Worm (Caenorhabditis elegans) whole organism, young adult: Measurements from ENCODE around the gene rbm-17.

ENCODE experiments used
- F10E7.11 ChIP-seq: sonication (generic microtip); optimal IDR thresholded peaks from 2 replicates; lab custom pipeline; 2017; ENCODE audit warnings: mild to moderate bottlenecking, missing genetic modification characterization, moderate library complexity, missing compliant biosample characterization
- F57A8.1 ChIP-seq: fragments of 200-800 bp; sonication (Bioruptor generic); optimal IDR thresholded peaks from 2 replicates; lab custom pipeline; 2018; ENCODE audit warnings: mild to moderate bottlenecking, missing genetic modification characterization, moderate library complexity, missing compliant biosample characterization
- K11D2.4 ChIP-seq: fragments of 200-800 bp; sonication (Bioruptor generic); IDR thresholded peaks from 2 replicates; pipeline ENCODE4 v1.3.6; 2022; ENCODE audit warnings: missing genetic modification reagents, missing genetic modification characterization, missing compliant biosample characterization
- T07F8.4 ChIP-seq: sonication (generic microtip); optimal IDR thresholded peaks from 2 replicates; lab custom pipeline; 2016; ENCODE audit warnings: mild to moderate bottlenecking, missing genetic modification characterization, moderate library complexity, missing compliant biosample characterization
- Y53G8AR.9 ChIP-seq: fragments of 200-800 bp; sonication (Bioruptor generic); conservative IDR thresholded peaks from 2 replicates; pipeline ENCODE4 v1.3.6; 2022; ENCODE audit warnings: missing genetic modification reagents, missing genetic modification characterization, missing compliant biosample characterization
- Y95B8A.8 ChIP-seq: fragments of 200-800 bp; sonication (Bioruptor generic); IDR thresholded peaks from 2 replicates; pipeline ENCODE4 v1.3.6; 2022; ENCODE audit warnings: missing genetic modification reagents, missing genetic modification characterization, missing compliant biosample characterization
- ZK185.1 ChIP-seq: sonication (generic microtip); optimal IDR thresholded peaks from 2 replicates; lab custom pipeline; 2016; ENCODE audit warnings: mild to moderate bottlenecking, missing genetic modification characterization, missing compliant biosample characterization; ENCODE audit not compliant: poor library complexity, severe bottlenecking
- akir-1 ChIP-seq: fragments of 200-800 bp; sonication (Bioruptor generic); optimal IDR thresholded peaks from 2 replicates; lab custom pipeline; 2018; ENCODE audit warnings: mild to moderate bottlenecking, missing genetic modification characterization, moderate library complexity, missing compliant biosample characterization
- aptf-2 ChIP-seq: fragments of 200-800 bp; sonication (Bioruptor generic); conservative IDR thresholded peaks from 2 replicates; pipeline ENCODE4 v1.3.6; 2022; ENCODE audit warnings: missing genetic modification reagents, missing genetic modification characterization, missing compliant biosample characterization
- aptf-3 ChIP-seq: fragments of 200-800 bp; sonication (Bioruptor generic); IDR thresholded peaks from 2 replicates; pipeline ENCODE4 v1.3.6; 2022; ENCODE audit warnings: missing genetic modification characterization, missing compliant biosample characterization
- attf-3 ChIP-seq: fragments of 200-800 bp; sonication (Bioruptor generic); conservative IDR thresholded peaks from 2 replicates; pipeline ENCODE4 v1.3.6; 2022; ENCODE audit warnings: missing genetic modification reagents, missing genetic modification characterization, missing compliant biosample characterization
- cebp-1 ChIP-seq, 2 experiments: fragments of 200-800 bp in 1 of 2; sonication (Bioruptor generic) in 1 of 2; sonication (generic microtip) in 1 of 2; IDR thresholded peaks in 1 of 2; optimal IDR thresholded peaks in 1 of 2; 2 replicates each; pipeline versions ENCODE4 v1.3.6 to Lab custom; 2017 to 2022; ENCODE audit warnings: missing compliant biosample characterization in 2 of 2, missing genetic modification characterization in 2 of 2, mild to moderate bottlenecking in 1 of 2, missing genetic modification reagents in 1 of 2, moderate library complexity in 1 of 2
- ceh-79 ChIP-seq: sonication (generic microtip); optimal IDR thresholded peaks from 2 replicates; lab custom pipeline; 2017; ENCODE audit warnings: mild to moderate bottlenecking, missing genetic modification characterization, missing compliant biosample characterization
- chd-7 ChIP-seq: sonication (generic microtip); optimal IDR thresholded peaks from 2 replicates; lab custom pipeline; 2016; ENCODE audit warnings: mild to moderate bottlenecking, missing genetic modification characterization, moderate library complexity, missing compliant biosample characterization
- die-1 ChIP-seq: sonication (generic microtip); optimal IDR thresholded peaks from 2 replicates; lab custom pipeline; 2016; ENCODE audit warnings: missing genotype, mild to moderate bottlenecking, missing genetic modification characterization, missing compliant biosample characterization
- ekl-4 ChIP-seq: fragments of 200-800 bp; sonication (Bioruptor generic); IDR thresholded peaks from 2 replicates; pipeline ENCODE4 v1.3.6; 2022; ENCODE audit warnings: missing genetic modification reagents, missing genetic modification characterization, missing compliant biosample characterization
- fkh-3 ChIP-seq: sonication (generic microtip); optimal IDR thresholded peaks from 2 replicates; lab custom pipeline; 2016; ENCODE audit warnings: mild to moderate bottlenecking, missing genetic modification characterization, missing compliant biosample characterization
- hlh-26 ChIP-seq: fragments of 200-800 bp; sonication (Bioruptor generic); conservative IDR thresholded peaks from 2 replicates; pipeline ENCODE4 v1.3.6; 2022; ENCODE audit warnings: missing genetic modification reagents, missing genetic modification characterization, missing compliant biosample characterization
- hmg-1.2 ChIP-seq: fragments of 200-800 bp; sonication (Bioruptor generic); IDR thresholded peaks from 2 replicates; pipeline ENCODE4 v1.3.6; 2022; ENCODE audit warnings: missing genetic modification reagents, missing genetic modification characterization, missing compliant biosample characterization
- hsf-1 ChIP-seq: fragments of 200-800 bp; sonication (Bioruptor generic); IDR thresholded peaks from 2 replicates; pipeline ENCODE4 v1.3.6; 2022; ENCODE audit warnings: missing genetic modification reagents, missing genetic modification characterization, missing compliant biosample characterization
- let-607 ChIP-seq, 2 experiments: fragments of 200-800 bp in 1 of 2; sonication (Bioruptor generic) in 1 of 2; sonication (generic microtip) in 1 of 2; optimal IDR thresholded peaks; 2 replicates each; lab custom pipeline; 2016 to 2018; ENCODE audit warnings: mild to moderate bottlenecking in 2 of 2, missing compliant biosample characterization in 2 of 2, missing genetic modification characterization in 2 of 2, moderate library complexity in 2 of 2, missing genotype in 1 of 2
- lin-35 ChIP-seq, 3 experiments: fragments of 150-350 bp in 2 of 3; sonication (generic microtip) in 1 of 3; optimal IDR thresholded peaks; 2 replicates each; lab custom pipeline; 2014 to 2018; ENCODE audit warnings: missing biosample characterization in 3 of 3, missing genetic modification characterization in 3 of 3, missing genetic modification reagents in 3 of 3
- lin-40 ChIP-seq: sonication (generic microtip); optimal IDR thresholded peaks from 2 replicates; lab custom pipeline; 2016; ENCODE audit warnings: missing genetic modification characterization, mild to moderate bottlenecking, missing compliant biosample characterization, missing genotype, missing genetic modification reagents
- lin-54 ChIP-seq: fragments of 200-800 bp; sonication (Bioruptor generic); optimal IDR thresholded peaks from 2 replicates; lab custom pipeline; 2018; ENCODE audit warnings: mild to moderate bottlenecking, missing genetic modification characterization, missing compliant biosample characterization
- lir-1 ChIP-seq: fragments of 200-800 bp; sonication (Bioruptor generic); conservative IDR thresholded peaks from 2 replicates; pipeline ENCODE4 v1.3.6; 2022; ENCODE audit warnings: missing genetic modification reagents, missing genetic modification characterization, missing compliant biosample characterization
- madf-6 ChIP-seq: fragments of 200-800 bp; sonication (Bioruptor generic); IDR thresholded peaks from 2 replicates; pipeline ENCODE4 v1.3.6; 2022; ENCODE audit warnings: missing genetic modification reagents, missing genetic modification characterization, missing compliant biosample characterization
- madf-8 ChIP-seq: fragments of 200-800 bp; sonication (Bioruptor generic); conservative IDR thresholded peaks from 2 replicates; pipeline ENCODE4 v1.3.6; 2022; ENCODE audit warnings: missing genetic modification reagents, missing genetic modification characterization, missing compliant biosample characterization
- mel-28 ChIP-seq: sonication (generic microtip); optimal IDR thresholded peaks from 2 replicates; lab custom pipeline; 2016; ENCODE audit warnings: borderline replicate concordance, mild to moderate bottlenecking, missing genetic modification characterization, missing compliant biosample characterization
- nhr-179 ChIP-seq: sonication (generic microtip); optimal IDR thresholded peaks from 2 replicates; lab custom pipeline; 2016; ENCODE audit warnings: mild to moderate bottlenecking, missing genetic modification characterization, missing compliant biosample characterization
- pbrm-1 ChIP-seq: fragments of 200-800 bp; sonication (Bioruptor generic); IDR thresholded peaks from 2 replicates; pipeline ENCODE4 v1.3.6; 2022; ENCODE audit warnings: missing genetic modification reagents, missing genetic modification characterization, missing compliant biosample characterization
- rcor-1 ChIP-seq: fragments of 200-800 bp; sonication (Bioruptor generic); IDR thresholded peaks from 2 replicates; pipeline ENCODE4 v1.3.6; 2022; ENCODE audit warnings: missing genetic modification reagents, missing genetic modification characterization, missing compliant biosample characterization
- repo-1 ChIP-seq: sonication (generic microtip); optimal IDR thresholded peaks from 2 replicates; lab custom pipeline; 2017; ENCODE audit warnings: mild to moderate bottlenecking, missing genetic modification characterization, missing compliant biosample characterization
- rpc-1 ChIP-seq, 2 experiments: fragments of 150-350 bp in 1 of 2; sonication (generic microtip) in 1 of 2; optimal IDR thresholded peaks; 2 replicates each; lab custom pipeline; 2014 to 2018; ENCODE audit warnings: missing biosample characterization in 1 of 2, missing genetic modification characterization in 1 of 2, missing genetic modification reagents in 1 of 2, missing genotype in 1 of 2
- sdz-38 ChIP-seq: sonication (generic microtip); optimal IDR thresholded peaks from 2 replicates; lab custom pipeline; 2016; ENCODE audit warnings: missing genotype, missing genetic modification characterization, missing compliant biosample characterization
- snpc-3.4 ChIP-seq: sonication (generic microtip); optimal IDR thresholded peaks from 2 replicates; lab custom pipeline; 2017; ENCODE audit warnings: missing genetic modification characterization, mild to moderate bottlenecking, missing compliant biosample characterization, antibody characterized with exemption, moderate library complexity, missing genotype, missing genetic modification reagents
- sptf-2 ChIP-seq: fragments of 200-800 bp; sonication (Bioruptor generic); optimal IDR thresholded peaks from 2 replicates; lab custom pipeline; 2018; ENCODE audit warnings: mild to moderate bottlenecking, missing genetic modification characterization, missing compliant biosample characterization
- tbx-9 ChIP-seq: sonication (generic microtip); optimal IDR thresholded peaks from 2 replicates; lab custom pipeline; 2016; ENCODE audit warnings: borderline replicate concordance, missing genetic modification characterization, inconsistent platforms, missing compliant biosample characterization
- tlf-1 ChIP-seq: fragments of 200-800 bp; sonication (Bioruptor generic); optimal IDR thresholded peaks from 2 replicates; lab custom pipeline; 2018; ENCODE audit warnings: mild to moderate bottlenecking, missing genetic modification characterization, missing compliant biosample characterization
- unc-62 ChIP-seq: fragments of 150-350 bp; optimal IDR thresholded peaks from 2 replicates; lab custom pipeline; 2014; ENCODE audit warnings: missing biosample characterization, missing genetic modification reagents, missing genetic modification characterization
- ztf-18 ChIP-seq: sonication (generic microtip); optimal IDR thresholded peaks from 2 replicates; lab custom pipeline; 2016; ENCODE audit warnings: missing genotype, mild to moderate bottlenecking, missing genetic modification characterization, missing compliant biosample characterization
- ztf-26 ChIP-seq: sonication (generic microtip); optimal IDR thresholded peaks from 2 replicates; lab custom pipeline; 2017; ENCODE audit warnings: missing genetic modification characterization, missing compliant biosample characterization
- ztf-6 ChIP-seq: fragments of 200-800 bp; sonication (Bioruptor generic); IDR thresholded peaks from 2 replicates; pipeline ENCODE4 v1.3.6; 2022; ENCODE audit warnings: missing genetic modification reagents, missing genetic modification characterization, missing compliant biosample characterization

Gene rbm-17

DNA sequence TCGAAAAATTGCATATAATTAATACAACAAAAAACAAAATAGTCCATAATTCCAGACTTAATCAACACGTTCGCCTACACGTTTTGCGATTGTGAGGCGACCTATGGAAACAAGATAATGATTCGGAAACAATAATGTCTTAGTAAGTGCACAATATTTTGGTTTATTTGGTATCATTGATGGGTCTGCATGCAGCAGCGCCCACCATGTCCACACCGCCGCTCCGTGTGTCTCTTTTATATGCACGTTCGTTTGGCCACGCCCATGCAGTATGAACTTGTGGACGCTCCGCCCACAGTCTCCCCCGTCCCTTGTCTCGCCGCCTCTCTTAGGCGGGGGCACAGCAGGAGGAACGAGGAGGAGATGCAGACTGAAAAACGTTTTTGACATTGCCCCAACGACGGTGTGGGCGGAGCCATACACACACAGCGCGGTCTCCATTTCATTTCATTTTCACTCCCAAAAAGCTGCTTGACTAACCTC is 43.9 kb upstream of the rbm-17 start, which contains the start of gene mig-38 (continued):
- TF ChIP-seq ekl-4: no peak
- TF ChIP-seq cebp-1 (GFP tag; IDR thresholded peaks at IDR 0.05; lab: Robert Waterston, UW): no peak
- peak; percentile 54 for TF ChIP-seq cebp-1 (tag; optimal IDR thresholded peaks at IDR 0.05; lab: Kevin White, UChicago)
- peak; percentile 47 for TF ChIP-seq repo-1
- TF ChIP-seq madf-6: no peak
- TF ChIP-seq akir-1 (GFP tag; lab: Kevin White, UChicago): peak; percentile 3
- TF ChIP-seq ceh-79: no peak
- peak; percentile 52 for TF ChIP-seq lin-40 (tag; lab: Kevin White, UChicago)
- TF ChIP-seq die-1 (tag; lab: Kevin White, UChicago): no peak
- TF ChIP-seq T07F8.4: no peak
- peak; percentile 25 for TF ChIP-seq sptf-2 (GFP tag; lab: Kevin White, UChicago)
- TF ChIP-seq let-607 (tag; optimal IDR thresholded peaks at IDR 0.05; lab: Kevin White, UChicago): peak in 1 of 2 experiments; percentile 10
- no peak for TF ChIP-seq snpc-3.4 (tag; lab: Kevin White, UChicago)
- TF ChIP-seq mel-28 (tag; lab: Kevin White, UChicago): no peak
- no peak for TF ChIP-seq rcor-1 (GFP tag; lab: Robert Waterston, UW)
- no peak for TF ChIP-seq tbx-9 (tag; lab: Kevin White, UChicago)
- TF ChIP-seq hsf-1 (GFP tag; lab: Robert Waterston, UW): no peak
- TF ChIP-seq ztf-6 (GFP tag; lab: Robert Waterston, UW): no peak
- TF ChIP-seq aptf-2 (GFP tag; lab: Robert Waterston, UW): no peak
- TF ChIP-seq sdz-38: no peak
- TF ChIP-seq madf-8 (GFP tag; lab: Robert Waterston, UW): no peak
- TF ChIP-seq ztf-18: no peak
- TF ChIP-seq hmg-1.2 (GFP tag; lab: Robert Waterston, UW): peak; percentile 41; the same call in 1 of the 2 replicates
- TF ChIP-seq nhr-179 (tag; lab: Kevin White, UChicago): no peak
- peak; percentile 48 for TF ChIP-seq chd-7 (tag; lab: Kevin White, UChicago)
- TF ChIP-seq lin-54 (GFP tag; lab: Kevin White, UChicago): no peak
- TF ChIP-seq attf-3: no peak
- TF ChIP-seq ZK185.1 (tag; lab: Kevin White, UChicago): no peak
- no peak for TF ChIP-seq F10E7.11 (tag; lab: Kevin White, UChicago)
- no peak for TF ChIP-seq tlf-1 (GFP tag; lab: Kevin White, UChicago)
- TF ChIP-seq lir-1 (GFP tag; lab: Robert Waterston, UW): no peak
- TF ChIP-seq rpc-1 (optimal IDR thresholded peaks at IDR 0.05; lab: Kevin White, UChicago): no peak
- no peak for TF ChIP-seq rpc-1 (tag; optimal IDR thresholded peaks at IDR 0.05; lab: Kevin White, UChicago)
- no peak for TF ChIP-seq lin-35 (GFP tag; optimal IDR thresholded peaks at IDR 0.05; lab: Kevin White, UChicago)
- TF ChIP-seq Y95B8A.8: 0 out of 2 replicates have a peak, but pooled peaks have one; percentile 13
- no peak for TF ChIP-seq hlh-26 (GFP tag; lab: Robert Waterston, UW)
- TF ChIP-seq ztf-26 (tag; lab: Kevin White, UChicago): no peak
- TF ChIP-seq K11D2.4 (GFP tag; lab: Robert Waterston, UW): no peak
- no peak for TF ChIP-seq unc-62 (GFP tag; lab: Kevin White, UChicago)
- no peak for TF ChIP-seq fkh-3 (tag; lab: Kevin White, UChicago)
- no peak; the same call in 1 of the 2 replicates for TF ChIP-seq Y53G8AR.9 (GFP tag; lab: Robert Waterston, UW)
- TF ChIP-seq aptf-3 (GFP tag; lab: Robert Waterston, UW): no peak
- no peak for TF ChIP-seq pbrm-1 (GFP tag; lab: Robert Waterston, UW)
- TF ChIP-seq F57A8.1 (GFP tag; lab: Kevin White, UChicago): no peak
